Worm (Caenorhabditis elegans) whole organism, L4 larva: Measurements from ENCODE around the gene H06I04.3.
A peak's percentile ranks its signal among the peaks of the same experiment; 100 is the strongest.

ENCODE experiments used
- F37D6.2 ChIP-seq: sonication (generic microtip); optimal IDR thresholded peaks from 2 replicates; lab custom pipeline; 2016; ENCODE audit warnings: mild to moderate bottlenecking, missing genetic modification characterization, missing compliant biosample characterization
- F49E8.2 ChIP-seq: sonication (generic microtip); optimal IDR thresholded peaks from 2 replicates; lab custom pipeline; 2016; ENCODE audit warnings: missing compliant biosample characterization, mild to moderate bottlenecking, missing genetic modification characterization, borderline replicate concordance
- T20F7.1 ChIP-seq: fragments of 200-800 bp; sonication (Bioruptor generic); optimal IDR thresholded peaks from 2 replicates; lab custom pipeline; 2018; ENCODE audit warnings: mild to moderate bottlenecking, missing genetic modification characterization, missing compliant biosample characterization
- Y5F2A.4 ChIP-seq: fragments of 200-800 bp; sonication (Bioruptor generic); optimal IDR thresholded peaks from 2 replicates; lab custom pipeline; 2018; ENCODE audit warnings: mild to moderate bottlenecking, missing genetic modification characterization, missing compliant biosample characterization
- Y75B8A.6 ChIP-seq: fragments of 200-800 bp; sonication (Bioruptor generic); IDR thresholded peaks from 2 replicates; pipeline ENCODE4 v1.3.6; 2022; ENCODE audit warnings: missing genetic modification reagents, missing genetic modification characterization, missing compliant biosample characterization
- ceh-28 ChIP-seq: fragments of 150-350 bp; optimal IDR thresholded peaks from 2 replicates; lab custom pipeline; 2014; ENCODE audit warnings: missing biosample characterization, missing genetic modification reagents, missing genetic modification characterization
- ces-1 ChIP-seq: fragments of 150-350 bp; sonication (generic microtip); optimal IDR thresholded peaks from 4 replicates; lab custom pipeline; 2014; ENCODE audit warnings: missing biosample characterization, missing genetic modification reagents, missing genetic modification characterization
- daf-12 ChIP-seq: fragments of 150-350 bp; optimal IDR thresholded peaks from 2 replicates; lab custom pipeline; 2014; ENCODE audit warnings: missing biosample characterization, missing genetic modification reagents, missing genetic modification characterization
- daf-8 ChIP-seq: fragments of 200-800 bp; sonication (Bioruptor generic); IDR thresholded peaks from 2 replicates; pipeline ENCODE4 v1.3.6; 2022; ENCODE audit warnings: missing genetic modification characterization, missing compliant biosample characterization
- dmd-6 ChIP-seq: fragments of 200-800 bp; sonication (Bioruptor generic); IDR thresholded peaks from 2 replicates; pipeline ENCODE4 v1.3.6; 2022; ENCODE audit warnings: missing genetic modification reagents, missing genetic modification characterization, missing compliant biosample characterization
- dmd-9 ChIP-seq: fragments of 200-800 bp; sonication (Bioruptor generic); IDR thresholded peaks from 2 replicates; pipeline ENCODE4 v1.3.6; 2022; ENCODE audit warnings: missing genetic modification reagents, missing genetic modification characterization, missing compliant biosample characterization
- duxl-1 ChIP-seq: sonication (generic microtip); optimal IDR thresholded peaks from 2 replicates; lab custom pipeline; 2016; ENCODE audit warnings: mild to moderate bottlenecking, missing genetic modification characterization, moderate library complexity, missing compliant biosample characterization; ENCODE audit not compliant: poor library complexity
- dve-1 ChIP-seq: sonication (generic microtip); optimal IDR thresholded peaks from 2 replicates; lab custom pipeline; 2017; ENCODE audit warnings: antibody characterized with exemption, mild to moderate bottlenecking, missing genetic modification characterization, missing compliant biosample characterization; ENCODE audit not compliant: insufficient read depth
- egl-27 ChIP-seq: sonication (generic microtip); optimal IDR thresholded peaks from 3 replicates; lab custom pipeline; 2017; ENCODE audit warnings: missing biosample characterization, missing genetic modification reagents, missing genetic modification characterization
- egl-43 ChIP-seq: fragments of 200-800 bp; sonication (Bioruptor generic); IDR thresholded peaks from 2 replicates; pipeline ENCODE4 v1.3.6; 2022; ENCODE audit warnings: missing genetic modification reagents, missing genetic modification characterization, missing compliant biosample characterization
- fos-1 ChIP-seq: fragments of 150-350 bp; optimal IDR thresholded peaks from 2 replicates; lab custom pipeline; 2014; ENCODE audit warnings: missing biosample characterization, missing genetic modification characterization
- hif-1 ChIP-seq, 2 experiments: sonication (generic microtip); optimal IDR thresholded peaks; 2 replicates each; lab custom pipeline; 2016 to 2017; ENCODE audit warnings: missing compliant biosample characterization in 2 of 2, missing genetic modification characterization in 2 of 2, missing genetic modification reagents in 2 of 2, missing genotype in 2 of 2, mild to moderate bottlenecking in 1 of 2
- hlh-30 ChIP-seq: sonication (generic microtip); optimal IDR thresholded peaks from 2 replicates; lab custom pipeline; 2017; ENCODE audit warnings: antibody characterized with exemption, mild to moderate bottlenecking, missing genetic modification characterization, missing compliant biosample characterization; ENCODE audit not compliant: insufficient read depth
- lin-13 ChIP-seq: fragments of 150-350 bp; optimal IDR thresholded peaks from 2 replicates; lab custom pipeline; 2014; ENCODE audit warnings: missing biosample characterization, missing genetic modification reagents, missing genetic modification characterization
- lin-38 ChIP-seq: fragments of 200-800 bp; sonication (Bioruptor generic); IDR thresholded peaks from 2 replicates; pipeline ENCODE4 v1.3.6; 2022; ENCODE audit warnings: missing genetic modification reagents, missing genetic modification characterization, missing compliant biosample characterization
- lin-39 ChIP-seq: fragments of 150-350 bp; optimal IDR thresholded peaks from 2 replicates; lab custom pipeline; 2014; ENCODE audit warnings: missing biosample characterization, missing genetic modification reagents, missing genetic modification characterization
- lir-3 ChIP-seq: sonication (generic microtip); optimal IDR thresholded peaks from 2 replicates; lab custom pipeline; 2016; ENCODE audit warnings: mild to moderate bottlenecking, missing genetic modification characterization, missing compliant biosample characterization
- madf-5 ChIP-seq, 2 experiments: fragments of 200-800 bp; sonication (Bioruptor generic); IDR thresholded peaks; 2 replicates each; pipeline ENCODE4 v1.3.6; 2022; ENCODE audit warnings: missing compliant biosample characterization in 2 of 2, missing genetic modification characterization in 2 of 2
- madf-9 ChIP-seq: fragments of 200-800 bp; sonication (Bioruptor generic); conservative IDR thresholded peaks from 2 replicates; pipeline ENCODE4 v1.3.6; 2022; ENCODE audit warnings: missing genetic modification reagents, missing genetic modification characterization, missing compliant biosample characterization
- mxl-2 ChIP-seq: fragments of 200-800 bp; sonication (Bioruptor generic); conservative IDR thresholded peaks from 2 replicates; pipeline ENCODE4 v1.3.6; 2022; ENCODE audit warnings: missing genetic modification reagents, missing genetic modification characterization, missing compliant biosample characterization
- nhr-111 ChIP-seq: fragments of 200-800 bp; sonication (Bioruptor generic); optimal IDR thresholded peaks from 2 replicates; lab custom pipeline; 2018; ENCODE audit warnings: mild to moderate bottlenecking, missing genetic modification characterization, missing compliant biosample characterization
- nhr-25 ChIP-seq: sonication (generic microtip); optimal IDR thresholded peaks from 2 replicates; lab custom pipeline; 2017; ENCODE audit warnings: missing genetic modification characterization, mild to moderate bottlenecking, missing compliant biosample characterization, antibody characterized with exemption, moderate library complexity, borderline replicate concordance; ENCODE audit not compliant: insufficient read depth
- nhr-48 ChIP-seq: sonication (generic microtip); optimal IDR thresholded peaks from 2 replicates; lab custom pipeline; 2016; ENCODE audit warnings: mild to moderate bottlenecking, missing genetic modification characterization, missing compliant biosample characterization
- nhr-77 ChIP-seq: fragments of 150-350 bp; optimal IDR thresholded peaks from 2 replicates; lab custom pipeline; 2014; ENCODE audit warnings: missing biosample characterization, missing genetic modification characterization
- pha-4 ChIP-seq, 2 experiments: fragments of 150-350 bp in 1 of 2; fragments of 200-800 bp in 1 of 2; sonication (Bioruptor generic) in 1 of 2; IDR thresholded peaks in 1 of 2; optimal IDR thresholded peaks in 1 of 2; 2 replicates each; pipeline versions ENCODE4 v1.3.6 to Lab custom; 2014 to 2022; ENCODE audit warnings: missing genetic modification characterization in 2 of 2, missing genetic modification reagents in 2 of 2, missing biosample characterization in 1 of 2, missing compliant biosample characterization in 1 of 2
- php-3 ChIP-seq: fragments of 200-800 bp; sonication (Bioruptor generic); IDR thresholded peaks from 2 replicates; pipeline ENCODE4 v1.3.6; 2022; ENCODE audit warnings: missing genetic modification reagents, missing genetic modification characterization, missing compliant biosample characterization
- pqm-1 ChIP-seq: sonication (generic microtip); optimal IDR thresholded peaks from 2 replicates; lab custom pipeline; 2017; ENCODE audit warnings: missing biosample characterization, missing genetic modification characterization
- saeg-2 ChIP-seq: fragments of 200-800 bp; sonication (Bioruptor generic); IDR thresholded peaks from 2 replicates; pipeline ENCODE4 v1.3.6; 2022; ENCODE audit warnings: missing genetic modification reagents, missing genetic modification characterization, missing compliant biosample characterization
- tra-1 ChIP-seq: fragments of 200-800 bp; sonication (Bioruptor generic); IDR thresholded peaks from 2 replicates; pipeline ENCODE4 v1.3.6; 2022; ENCODE audit warnings: missing genetic modification reagents, missing genetic modification characterization, missing compliant biosample characterization
- unc-130 ChIP-seq: sonication (generic microtip); optimal IDR thresholded peaks from 2 replicates; lab custom pipeline; 2016; ENCODE audit warnings: missing genetic modification reagents, missing genetic modification characterization, missing compliant biosample characterization
- unc-39 ChIP-seq: sonication (generic microtip); optimal IDR thresholded peaks from 2 replicates; lab custom pipeline; 2017; ENCODE audit warnings: missing biosample characterization, missing genetic modification characterization
- vab-7 ChIP-seq: fragments of 200-800 bp; sonication (Bioruptor generic); IDR thresholded peaks from 2 replicates; pipeline ENCODE4 v1.3.6; 2022; ENCODE audit warnings: missing genetic modification reagents, missing genetic modification characterization, missing compliant biosample characterization
- zip-11 ChIP-seq: fragments of 200-800 bp; sonication (Bioruptor generic); IDR thresholded peaks from 2 replicates; pipeline ENCODE4 v1.3.6; 2022; ENCODE audit warnings: missing genetic modification characterization, missing compliant biosample characterization

The H06I04.3 gene

ce11 chrIII:3069101-3069500, 1.2 kb upstream of the H06I04.3 start (continued):
- TF ChIP-seq daf-8 (GFP tag; lab: Robert Waterston, UW) (no peak), egl-27 (no peak), php-3 (GFP tag; lab: Robert Waterston, UW) (no peak), madf-9 (GFP tag; lab: Robert Waterston, UW) (no peak), tra-1 (GFP tag; lab: Robert Waterston, UW) (0 out of 2 replicates have a peak, but pooled peaks have one; percentile 22), T20F7.1 (GFP tag; lab: Kevin White, UChicago) (no peak), nhr-25 (tag; lab: Kevin White, UChicago) (no peak), nhr-48 (tag; lab: Kevin White, UChicago) (no peak), fos-1 (no peak), F49E8.2 (tag; lab: Kevin White, UChicago) (peak; percentile 55), vab-7 (no peak; the same call in 1 of the 2 replicates), ceh-28 (tag; lab: Kevin White, UChicago) (no peak), unc-39 (tag; lab: Kevin White, UChicago) (no peak), dmd-6 (GFP tag; lab: Robert Waterston, UW) (no peak), lin-39 (tag; lab: Kevin White, UChicago) (no peak), egl-43 (no peak), lin-13 (GFP tag; lab: Kevin White, UChicago) (no peak), Y5F2A.4 (no peak), lir-3 (no peak), saeg-2 (GFP tag; lab: Robert Waterston, UW) (no peak), hif-1 (tag; optimal IDR thresholded peaks at IDR 0.05; lab: Kevin White, UChicago) (no peak), lin-38 (GFP tag; lab: Robert Waterston, UW) (peak; percentile 80), ces-1 (no peak)

- TF ChIP-seq zip-11 (GFP tag; lab: Robert Waterston, UW), result no peak
- no peak for TF ChIP-seq hlh-30
- no peak for TF ChIP-seq Y75B8A.6 (GFP tag; lab: Robert Waterston, UW)
- TF ChIP-seq nhr-77, result no peak
- TF ChIP-seq egl-27, result no peak
- TF ChIP-seq pqm-1 (tag; lab: Kevin White, UChicago), result no peak
- no peak for TF ChIP-seq nhr-111
- TF ChIP-seq pha-4 (GFP tag; IDR thresholded peaks at IDR 0.05; lab: Robert Waterston, UW), result no peak
- TF ChIP-seq pha-4 (tag; optimal IDR thresholded peaks at IDR 0.05; lab: Kevin White, UChicago), result no peak
- TF ChIP-seq madf-9 (GFP tag; lab: Robert Waterston, UW), result no peak
- TF ChIP-seq hif-1 (tag; optimal IDR thresholded peaks at IDR 0.05; lab: Kevin White, UChicago), result no peak
- no peak for TF ChIP-seq dve-1 (tag; lab: Kevin White, UChicago)
- no peak for TF ChIP-seq daf-12 (tag; lab: Kevin White, UChicago)
- no peak for TF ChIP-seq duxl-1 (tag; lab: Kevin White, UChicago)
- no peak for TF ChIP-seq dmd-9 (GFP tag; lab: Robert Waterston, UW)
- TF ChIP-seq F37D6.2 (tag; lab: Kevin White, UChicago), result no peak
- TF ChIP-seq unc-130 (GFP tag; lab: Kevin White, UChicago), result no peak
- no peak for TF ChIP-seq unc-39 (tag; lab: Kevin White, UChicago)
- TF ChIP-seq mxl-2 (GFP tag; lab: Robert Waterston, UW), result no peak
- no peak for TF ChIP-seq madf-5 (GFP tag; IDR thresholded peaks at IDR 0.05; lab: Robert Waterston, UW)
These were observed 16.1 kb downstream of the H06I04.3 start, which contains the start of gene sft-1 for ce11 chrIII:3086471-3086870. Gene sft-1, plus strand, starts transcription at chrIII:3086671.
